Worm (Caenorhabditis elegans) whole organism, L2 larva: ENCODE results near the gene wrt-4.
A peak's percentile ranks its signal among the peaks of the same experiment; 100 is the strongest.

Experiments
- F13H6.1 ChIP-seq: sonication (generic microtip); optimal IDR thresholded peaks from 2 replicates; lab custom pipeline; 2016; ENCODE audit warnings: missing genetic modification characterization, missing compliant biosample characterization
- Y55F3AM.14 ChIP-seq: fragments of 200-800 bp; sonication (Bioruptor generic); optimal IDR thresholded peaks from 2 replicates; lab custom pipeline; 2018; ENCODE audit warnings: mild to moderate bottlenecking, missing genetic modification characterization, missing compliant biosample characterization
- ZK546.5 ChIP-seq: sonication (generic microtip); optimal IDR thresholded peaks from 2 replicates; lab custom pipeline; 2017; ENCODE audit warnings: missing biosample characterization, missing genetic modification characterization
- alr-1 ChIP-seq: fragments of 150-350 bp; optimal IDR thresholded peaks from 2 replicates; lab custom pipeline; 2014; ENCODE audit warnings: missing biosample characterization, missing genetic modification characterization
- aly-2 ChIP-seq: fragments of 150-350 bp; optimal IDR thresholded peaks from 2 replicates; lab custom pipeline; 2014; ENCODE audit warnings: missing biosample characterization, missing genetic modification characterization
- ceh-16 ChIP-seq: fragments of 150-350 bp; optimal IDR thresholded peaks from 2 replicates; lab custom pipeline; 2014; ENCODE audit warnings: missing biosample characterization, missing genetic modification characterization
- crh-2 ChIP-seq: sonication (generic microtip); optimal IDR thresholded peaks from 2 replicates; lab custom pipeline; 2017; ENCODE audit warnings: missing biosample characterization, missing genetic modification characterization
- egl-27 ChIP-seq: sonication (generic microtip); optimal IDR thresholded peaks from 3 replicates; lab custom pipeline; 2017; ENCODE audit warnings: missing biosample characterization, missing genetic modification reagents, missing genetic modification characterization
- elt-3 ChIP-seq: sonication (generic microtip); optimal IDR thresholded peaks from 2 replicates; lab custom pipeline; 2017; ENCODE audit warnings: missing biosample characterization, missing genetic modification characterization
- fos-1 ChIP-seq: fragments of 150-350 bp; optimal IDR thresholded peaks from 2 replicates; lab custom pipeline; 2014; ENCODE audit warnings: missing biosample characterization, missing genetic modification characterization
- gmeb-1 ChIP-seq: fragments of 150-350 bp; optimal IDR thresholded peaks from 2 replicates; lab custom pipeline; 2014; ENCODE audit warnings: missing biosample characterization, missing genetic modification characterization
- lin-39 ChIP-seq: fragments of 150-350 bp; optimal IDR thresholded peaks from 2 replicates; lab custom pipeline; 2014; ENCODE audit warnings: missing biosample characterization, missing genetic modification reagents, missing genetic modification characterization
- mbf-1 ChIP-seq: sonication (generic microtip); optimal IDR thresholded peaks from 2 replicates; lab custom pipeline; 2017; ENCODE audit warnings: missing biosample characterization, missing genetic modification characterization
- nhr-10 ChIP-seq: sonication (generic microtip); optimal IDR thresholded peaks from 2 replicates; lab custom pipeline; 2017; ENCODE audit warnings: missing biosample characterization, missing genetic modification characterization
- nhr-11 ChIP-seq: fragments of 150-350 bp; optimal IDR thresholded peaks from 2 replicates; lab custom pipeline; 2014; ENCODE audit warnings: missing biosample characterization, missing genetic modification characterization
- nhr-12 ChIP-seq: fragments of 150-350 bp; optimal IDR thresholded peaks from 2 replicates; lab custom pipeline; 2014; ENCODE audit warnings: missing biosample characterization, missing genetic modification characterization
- nhr-21 ChIP-seq: fragments of 150-350 bp; optimal IDR thresholded peaks from 2 replicates; lab custom pipeline; 2014; ENCODE audit warnings: missing biosample characterization, missing genetic modification characterization
- nhr-237 ChIP-seq: fragments of 150-350 bp; optimal IDR thresholded peaks from 2 replicates; lab custom pipeline; 2014; ENCODE audit warnings: missing biosample characterization, missing genetic modification characterization
- nhr-6 ChIP-seq: fragments of 150-350 bp; optimal IDR thresholded peaks from 2 replicates; lab custom pipeline; 2014; ENCODE audit warnings: missing biosample characterization, missing genetic modification characterization
- peb-1 ChIP-seq: fragments of 150-350 bp; optimal IDR thresholded peaks from 2 replicates; lab custom pipeline; 2014; ENCODE audit warnings: missing biosample characterization, missing genetic modification characterization
- sem-4 ChIP-seq: fragments of 150-350 bp; optimal IDR thresholded peaks from 2 replicates; lab custom pipeline; 2014; ENCODE audit warnings: missing biosample characterization, missing genetic modification reagents, missing genetic modification characterization
- skn-1 ChIP-seq: sonication (generic microtip); optimal IDR thresholded peaks from 2 replicates; lab custom pipeline; 2017; ENCODE audit warnings: missing biosample characterization, missing genetic modification characterization
- sma-3 ChIP-seq: sonication (generic microtip); optimal IDR thresholded peaks from 2 replicates; lab custom pipeline; 2016; ENCODE audit warnings: missing genetic modification reagents, missing genetic modification characterization, missing compliant biosample characterization
- snpc-4 ChIP-seq: fragments of 150-350 bp; optimal IDR thresholded peaks from 2 replicates; lab custom pipeline; 2014; ENCODE audit warnings: missing biosample characterization, missing genetic modification characterization
- unc-39 ChIP-seq: fragments of 150-350 bp; optimal IDR thresholded peaks from 2 replicates; lab custom pipeline; 2014; ENCODE audit warnings: missing biosample characterization, missing genetic modification characterization
- unc-55 ChIP-seq: fragments of 150-350 bp; sonication (generic microtip); optimal IDR thresholded peaks from 3 replicates; lab custom pipeline; 2014; ENCODE audit warnings: missing biosample characterization, missing genetic modification reagents, missing genetic modification characterization
- ztf-1 ChIP-seq: fragments of 200-800 bp; sonication (Bioruptor generic); conservative IDR thresholded peaks from 2 replicates; pipeline ENCODE4 v1.3.6; 2022; ENCODE audit warnings: missing genetic modification characterization, missing compliant biosample characterization
- ztf-11 ChIP-seq: sonication (generic microtip); optimal IDR thresholded peaks from 2 replicates; lab custom pipeline; 2017; ENCODE audit warnings: missing biosample characterization, missing genetic modification characterization
- ztf-4 ChIP-seq: fragments of 150-350 bp; optimal IDR thresholded peaks from 2 replicates; lab custom pipeline; 2014; ENCODE audit warnings: missing biosample characterization, missing genetic modification characterization

Gene wrt-4

DNA sequence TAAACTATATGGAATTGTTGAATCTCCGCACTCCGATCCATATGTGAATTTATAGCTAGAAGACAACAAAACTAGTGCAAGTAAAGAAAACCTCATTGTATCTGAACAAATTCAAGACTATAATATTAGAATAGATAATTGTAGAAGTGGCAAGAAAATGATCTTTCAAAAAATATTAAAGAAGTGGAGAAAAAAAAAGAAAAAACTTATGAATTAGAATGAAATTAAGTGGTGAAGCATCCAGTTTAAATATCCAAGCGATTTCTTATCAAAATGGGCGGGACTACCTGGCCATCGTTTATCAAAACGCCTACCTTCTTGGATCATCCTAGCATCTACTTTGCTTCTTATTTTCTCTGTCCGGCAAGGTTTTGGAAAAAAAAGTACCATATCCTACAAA is at the start of gene wrt-4:
Gene wrt-4 (minus strand): TSS at position 101 of the 400 bp plus-strand sequence.
- no peak for TF ChIP-seq alr-1 (tag; lab: Kevin White, UChicago)
- TF ChIP-seq unc-55 (GFP tag; lab: Kevin White, UChicago), result no peak

DNA sequence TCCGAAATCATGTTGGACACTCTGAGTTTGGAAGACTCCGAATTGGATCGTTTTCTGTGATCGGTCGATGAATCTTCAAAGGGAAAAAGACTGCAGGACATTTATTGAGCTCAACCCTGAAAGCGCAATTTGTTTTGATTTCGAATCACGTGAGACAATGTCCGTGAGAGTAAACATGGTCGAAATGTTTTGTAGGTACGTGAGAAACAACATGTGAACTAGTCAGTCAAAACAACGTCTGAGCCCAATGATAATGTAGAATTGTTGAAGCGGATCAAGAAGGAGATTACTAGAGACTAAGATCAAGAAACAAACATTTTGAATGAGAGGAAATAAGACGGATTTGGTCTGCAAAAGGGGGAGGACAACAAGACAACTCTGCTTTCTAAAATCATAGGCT is 47.0 kb upstream of the wrt-4 start, which contains the start of gene Y7A5A.7:
Gene Y7A5A.7 (minus strand): TSS at position 101 of the 400 bp plus-strand sequence.
- TF ChIP-seq snpc-4 (tag; lab: Kevin White, UChicago) (no peak), nhr-11 (tag; lab: Kevin White, UChicago) (no peak), skn-1 (tag; lab: Kevin White, UChicago) (no peak), nhr-21 (tag; lab: Kevin White, UChicago) (no peak), nhr-10 (tag; lab: Kevin White, UChicago) (no peak), sma-3 (GFP tag; lab: Kevin White, UChicago) (no peak), elt-3 (tag; lab: Kevin White, UChicago) (no peak), Y55F3AM.14 (GFP tag; lab: Kevin White, UChicago) (no peak), aly-2 (tag; lab: Kevin White, UChicago) (no peak), unc-55 (GFP tag; lab: Kevin White, UChicago) (no peak), ztf-1 (no peak), lin-39 (tag; lab: Kevin White, UChicago) (no peak), F13H6.1 (tag; lab: Kevin White, UChicago) (no peak), ztf-4 (tag; lab: Kevin White, UChicago) (no peak), crh-2 (tag; lab: Kevin White, UChicago) (no peak), nhr-237 (tag; lab: Kevin White, UChicago) (no peak), nhr-12 (tag; lab: Kevin White, UChicago) (no peak), unc-39 (tag; lab: Kevin White, UChicago) (no peak), mbf-1 (tag; lab: Kevin White, UChicago) (no peak)
- TF ChIP-seq, all 48 proteins: peak for 0

DNA sequence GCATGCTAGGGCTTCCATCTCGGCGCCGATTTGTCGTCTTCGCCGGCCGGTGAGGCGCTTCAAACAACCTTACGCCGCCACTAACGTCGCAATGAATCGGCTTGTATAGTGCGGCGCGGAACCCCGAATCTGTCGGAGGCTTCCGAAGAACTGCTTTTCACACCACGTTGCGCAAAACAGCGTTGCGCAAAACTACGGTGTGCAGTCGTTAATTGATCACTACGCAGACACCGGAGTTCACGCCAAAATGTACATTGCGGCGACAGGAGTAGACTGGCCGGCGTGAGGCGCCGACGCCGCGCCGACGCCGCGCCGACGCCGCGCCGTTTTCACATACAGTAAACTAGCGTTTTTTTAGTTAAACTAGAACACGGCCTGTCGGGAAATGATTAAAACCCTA is 44.8 kb upstream of the wrt-4 start:
- no peak for TF ChIP-seq ztf-4 (tag; lab: Kevin White, UChicago)
- no peak for TF ChIP-seq ZK546.5 (tag; lab: Kevin White, UChicago)
- no peak for TF ChIP-seq skn-1 (tag; lab: Kevin White, UChicago)
- no peak for TF ChIP-seq nhr-10 (tag; lab: Kevin White, UChicago)
- TF ChIP-seq nhr-21 (tag; lab: Kevin White, UChicago), result no peak
- TF ChIP-seq mbf-1 (tag; lab: Kevin White, UChicago), result no peak
- no peak for TF ChIP-seq peb-1 (tag; lab: Kevin White, UChicago)
- TF ChIP-seq, all 48 proteins: peak for 0

DNA sequence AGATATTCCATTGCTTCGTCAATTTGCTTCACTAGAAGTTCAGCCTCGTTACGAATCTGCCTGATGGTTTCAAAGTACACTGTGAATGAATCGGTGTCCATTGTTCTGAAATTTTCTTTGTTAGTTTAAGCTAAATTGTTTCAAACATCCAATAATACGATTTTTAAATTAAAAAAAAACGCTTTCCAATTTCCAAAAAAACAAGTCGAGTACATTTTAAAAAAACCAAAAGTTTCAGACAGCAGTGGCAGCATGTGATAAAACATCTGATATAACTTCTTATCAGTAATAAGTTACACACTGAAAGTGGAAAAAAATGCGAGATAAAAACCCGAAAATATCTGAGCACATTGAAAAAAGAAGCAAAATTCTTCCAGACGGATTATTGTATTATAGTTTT is 42.5 kb upstream of the wrt-4 start, which contains the start of gene Y7A5A.6:
Gene Y7A5A.6 (minus strand): TSS at position 101 of the 400 bp plus-strand sequence.
- TF ChIP-seq nhr-21 (tag; lab: Kevin White, UChicago), result no peak
- no peak for TF ChIP-seq egl-27 (tag; lab: Kevin White, UChicago)
- no peak for TF ChIP-seq nhr-6 (tag; lab: Kevin White, UChicago)
- TF ChIP-seq F13H6.1 (tag; lab: Kevin White, UChicago), result no peak
- TF ChIP-seq ztf-11 (tag; lab: Kevin White, UChicago), result no peak

DNA sequence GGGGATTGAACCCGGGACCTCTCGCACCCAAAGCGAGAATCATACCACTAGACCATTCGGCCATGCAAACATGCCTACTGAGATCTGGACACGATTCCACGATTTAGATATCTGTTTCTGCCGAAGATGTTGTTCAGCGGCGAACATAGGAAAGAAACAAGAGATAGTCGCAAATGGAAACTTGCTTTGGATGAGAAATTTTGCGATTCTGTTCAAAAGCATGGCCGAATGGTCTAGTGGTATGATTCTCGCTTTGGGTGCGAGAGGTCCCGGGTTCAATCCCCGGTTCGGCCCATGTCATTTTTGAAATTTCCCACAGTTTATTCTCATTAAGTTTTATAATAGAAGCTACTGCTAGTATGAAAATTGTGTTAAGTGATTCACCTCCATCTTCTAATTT is 39.6 kb upstream of the wrt-4 start:
- TF ChIP-seq gmeb-1 (tag; lab: Kevin White, UChicago) (no peak), sma-3 (GFP tag; lab: Kevin White, UChicago) (peak; percentile 10), nhr-21 (tag; lab: Kevin White, UChicago) (peak; percentile 59)

DNA sequence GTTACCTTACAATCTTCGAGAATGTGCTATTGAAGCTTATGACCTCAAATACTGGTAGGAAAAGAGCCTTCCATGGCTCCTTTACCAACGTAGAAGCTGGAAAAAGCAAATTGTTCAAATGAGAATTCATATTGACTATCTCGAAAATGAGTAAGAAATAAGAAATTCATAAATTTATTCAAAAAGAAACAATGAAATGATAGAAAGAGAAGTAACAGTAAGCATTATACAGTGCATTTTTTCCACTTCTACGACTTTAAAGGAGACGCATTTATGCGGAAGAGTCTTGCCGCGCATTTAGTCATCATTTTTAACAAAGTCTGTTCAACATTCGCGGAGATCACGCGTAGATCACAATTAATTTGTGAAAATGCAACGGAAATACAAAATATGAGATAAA is 37.9 kb upstream of the wrt-4 start, which contains the start of gene Y7A5A.10:
Gene Y7A5A.10 (minus strand): TSS at position 101 of the 400 bp plus-strand sequence.
- TF ChIP-seq nhr-12 (tag; lab: Kevin White, UChicago) (no peak), fos-1 (no peak), unc-55 (GFP tag; lab: Kevin White, UChicago) (no peak), peb-1 (tag; lab: Kevin White, UChicago) (no peak), crh-2 (tag; lab: Kevin White, UChicago) (no peak), ZK546.5 (tag; lab: Kevin White, UChicago) (no peak), gmeb-1 (tag; lab: Kevin White, UChicago) (no peak), sem-4 (tag; lab: Kevin White, UChicago) (no peak), ztf-1 (no peak), ceh-16 (tag; lab: Kevin White, UChicago) (no peak)
